Worm (Caenorhabditis elegans): Measurements from ENCODE around the gene ZC155.2.

DNA sequence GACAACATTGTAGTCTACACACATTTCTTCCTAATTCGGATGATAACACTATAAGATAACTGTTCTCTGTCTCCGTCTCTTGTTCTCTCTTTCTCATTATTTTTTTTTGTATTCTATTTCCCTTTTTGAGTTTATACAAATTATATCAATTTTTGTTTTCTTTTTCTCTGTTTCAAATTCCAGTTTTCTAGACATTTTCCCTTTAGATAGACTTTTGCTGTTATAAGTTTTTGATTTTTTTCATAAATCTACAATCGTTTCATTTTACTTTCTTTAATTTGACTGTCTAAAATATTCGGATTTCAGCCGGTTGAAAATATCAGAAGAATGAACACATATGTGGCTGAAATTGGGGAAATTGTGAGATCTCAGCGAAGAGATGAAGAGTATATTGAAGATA lies 17.3 kb downstream of the ZC155.2 start, which contains the start of gene prx-10:
- TF ChIP-seq mdl-1 (tag; optimal IDR thresholded peaks at IDR 0.05) = no peak
- no peak for TF ChIP-seq sem-4 (tag; optimal IDR thresholded peaks at IDR 0.05)
- TF ChIP-seq nhr-129 (tag; optimal IDR thresholded peaks at IDR 0.05) = no peak
- TF ChIP-seq lin-13 (GFP tag; optimal IDR thresholded peaks at IDR 0.05) = no peak
- TF ChIP-seq aly-2 (tag; optimal IDR thresholded peaks at IDR 0.05) = no peak
- TF ChIP-seq elt-3 (tag; optimal IDR thresholded peaks at IDR 0.05) = no peak
- TF ChIP-seq unc-55 (GFP tag; optimal IDR thresholded peaks at IDR 0.05) = no peak
- TF ChIP-seq F13H6.1 (tag; optimal IDR thresholded peaks at IDR 0.05) = no peak
- no peak for TF ChIP-seq mbf-1 (tag; optimal IDR thresholded peaks at IDR 0.05)
